Fruit fly (Drosophila melanogaster): Measurements from ENCODE around the gene CG33493.
A peak's percentile ranks its signal among the peaks of the same experiment; 100 is the strongest.

Gene CG33493

dm6 chr3L:10736483-10737122 is 43.6 kb upstream of the CG33493 start (continued):
- TF ChIP-seq CG4730 (GFP tag; IDR thresholded peaks at IDR 0.05) (no peak), gem (tag; optimal IDR thresholded peaks at IDR 0.05) (peak; percentile 47), her (GFP tag; optimal IDR thresholded peaks at IDR 0.05) (peak; percentile 2), Ptx1 (GFP tag; IDR thresholded peaks at IDR 0.05) (peak; percentile 35; the same call in 1 of the 2 replicates), sens (GFP tag) (peak; percentile 65), dmrt99B (tag; optimal IDR thresholded peaks at IDR 0.05) (peak; percentile 46), CG3281 (GFP tag; optimal IDR thresholded peaks at IDR 0.05) (peak; percentile 24), CG14667 (GFP tag; IDR thresholded peaks at IDR 0.05) (no peak), CG1529 (GFP tag; optimal IDR thresholded peaks at IDR 0.05) (no peak), CG2712 (tag; optimal IDR thresholded peaks at IDR 0.05) (peak; percentile 3), CG4360 (GFP tag; IDR thresholded peaks at IDR 0.05) (peak; percentile 72), CG6689 (GFP tag; IDR thresholded peaks at IDR 0.05) (no peak), CoRest (tag; optimal IDR thresholded peaks at IDR 0.05) (peak; percentile 18), Dad (GFP tag; optimal IDR thresholded peaks at IDR 0.05) (no peak), CG10462 (GFP tag; optimal IDR thresholded peaks at IDR 0.05) (no peak), mirr (GFP tag; optimal IDR thresholded peaks at IDR 0.05) (no peak), CG3847 (GFP tag; IDR thresholded peaks at IDR 0.05) (0 out of 2 replicates have a peak, but pooled peaks have one; percentile 15), tio (GFP tag; optimal IDR thresholded peaks at IDR 0.05) (no peak), Drgx (GFP tag; IDR thresholded peaks at IDR 0.05) (peak; percentile 45; the same call in 1 of the 2 replicates), CG11504 (tag; optimal IDR thresholded peaks at IDR 0.05) (peak; percentile 26), Med (GFP tag) (peak; percentile 8), ATbp (GFP tag; optimal IDR thresholded peaks at IDR 0.05) (peak; percentile 27), CG10565 (GFP tag; optimal IDR thresholded peaks at IDR 0.05) (no peak), sna (GFP tag; IDR thresholded peaks at IDR 0.05; ENCODE audit: partially characterized antibody) (peak; percentile 43; the same call in 1 of the 2 replicates), pho (GFP tag; optimal IDR thresholded peaks at IDR 0.05) (no peak), slbo (GFP tag; IDR thresholded peaks at IDR 0.05) (0 out of 2 replicates have a peak, but pooled peaks have one; percentile 12), CG33557 (GFP tag; optimal IDR thresholded peaks at IDR 0.05) (no peak), CG13296 (GFP tag; optimal IDR thresholded peaks at IDR 0.05) (no peak), CG15269 (tag; optimal IDR thresholded peaks at IDR 0.05) (no peak), Hr51 (GFP tag; optimal IDR thresholded peaks at IDR 0.05) (peak in 1 of 2 experiments; percentile 5), CG7556 (GFP tag; optimal IDR thresholded peaks at IDR 0.05) (no peak), mam (GFP tag; optimal IDR thresholded peaks at IDR 0.05) (no peak), CG7839 (tag; optimal IDR thresholded peaks at IDR 0.05) (peak; percentile 23), CG18262 (tag; optimal IDR thresholded peaks at IDR 0.05) (peak; percentile 5), ewg (GFP tag; optimal IDR thresholded peaks at IDR 0.05) (no peak), CG18599 (GFP tag; optimal IDR thresholded peaks at IDR 0.05) (peak; percentile 21), bsh (GFP tag; optimal IDR thresholded peaks at IDR 0.05) (no peak), Taf1 (GFP tag; IDR thresholded peaks at IDR 0.05) (no peak), trem (tag; optimal IDR thresholded peaks at IDR 0.05) (no peak), Dip2 (GFP tag; IDR thresholded peaks at IDR 0.05) (no peak), Deaf1 (tag; optimal IDR thresholded peaks at IDR 0.05) (no peak), crol (GFP tag; IDR thresholded peaks at IDR 0.05) (peak; percentile 49), phol (tag; optimal IDR thresholded peaks at IDR 0.05) (peak; percentile 10), Abd-B (GFP tag; optimal IDR thresholded peaks at IDR 0.05) (peak; percentile 11), chinmo (GFP tag; IDR thresholded peaks at IDR 0.05; ENCODE audit: partially characterized antibody) (peak; percentile 94; the same call in 3 of the 4 replicates), C15 (GFP tag; IDR thresholded peaks at IDR 0.05) (0 out of 3 replicates have a peak, but pooled peaks have one; percentile 44), H2.0 (GFP tag; IDR thresholded peaks at IDR 0.05) (no peak), odd (GFP tag; optimal IDR thresholded peaks at IDR 0.05) (no peak), knrl (GFP tag; IDR thresholded peaks at IDR 0.05; ENCODE audit: partially characterized antibody) (no peak; the same call in 2 of the 3 replicates)

All from whole organism, embryonic.